ENCODE assay signal across 1 fruit fly cellular context in the genomic region with DNA sequence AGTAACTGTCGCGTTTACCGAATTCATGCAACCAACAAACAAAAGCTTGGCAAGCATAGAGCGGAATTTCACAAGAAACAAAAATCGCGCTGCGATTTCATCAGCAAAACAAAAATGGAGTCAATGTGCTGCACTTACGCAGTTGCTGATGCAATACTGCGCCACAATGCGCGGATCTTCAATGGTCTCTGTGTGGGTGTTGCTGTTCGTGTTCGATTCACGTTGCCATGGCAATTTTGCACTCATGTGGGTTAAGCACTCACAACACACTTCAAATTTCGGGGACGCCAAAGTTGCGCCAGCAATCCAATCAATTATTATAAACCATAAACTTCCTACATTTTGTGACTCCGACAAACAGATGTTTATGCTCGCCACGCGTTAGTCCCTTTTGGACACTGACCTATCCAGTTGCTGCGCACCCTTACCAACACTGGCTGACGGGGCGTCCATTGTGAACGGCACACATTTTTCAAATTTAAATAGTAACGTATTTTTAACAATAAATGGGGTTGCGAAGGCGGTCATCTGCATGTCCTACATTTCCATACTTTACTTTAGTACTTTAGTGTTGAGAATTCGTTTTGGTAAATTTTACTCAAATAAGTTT.
TF ChIP-seq lines count a peak whose summit lies in the region.

A gene (minus strand): TSS at position 374 of the 610 bp plus-strand sequence.

TF ChIP-seq in whole organism, embryonic, 481 proteins besides CTCF, POLR2A, EP300 and RAD21 (continued from another document and continues in another):
- TF ChIP-seq CG17385 (GFP tag; optimal IDR thresholded peaks at IDR 0.05; lab: Kevin White, UChicago) (peak; percentile 6), CG6175 (GFP tag; IDR thresholded peaks at IDR 0.05; lab: Robert Waterston, UW) (no peak), CkIIα-i1 (GFP tag; IDR thresholded peaks at IDR 0.05; lab: Robert Waterston, UW) (no peak), knrl (GFP tag; IDR thresholded peaks at IDR 0.05; lab: Robert Waterston, UW; ENCODE audit: partially characterized antibody) (no peak; the same call in 2 of the 3 replicates), CG11695 (GFP tag; IDR thresholded peaks at IDR 0.05; lab: Robert Waterston, UW) (no peak), tap (tag; optimal IDR thresholded peaks at IDR 0.05; lab: Kevin White, UChicago) (no peak), bcd (GFP tag; optimal IDR thresholded peaks at IDR 0.05; lab: Kevin White, UChicago) (peak; percentile 50), Xbp1 (GFP tag; optimal IDR thresholded peaks at IDR 0.05; lab: Kevin White, UChicago) (peak; percentile 50), BtbVII (GFP tag; optimal IDR thresholded peaks at IDR 0.05; lab: Kevin White, UChicago) (no peak), CG4360 (GFP tag; IDR thresholded peaks at IDR 0.05; lab: Robert Waterston, UW) (no peak), Rx (GFP tag; IDR thresholded peaks at IDR 0.05; lab: Robert Waterston, UW) (peak; percentile 5; the same call in 1 of the 2 replicates), mam (GFP tag; optimal IDR thresholded peaks at IDR 0.05; lab: Kevin White, UChicago) (peak; percentile 49), E2f1 (GFP tag; IDR thresholded peaks at IDR 0.05; lab: Robert Waterston, UW) (peak; percentile 39; the same call in 1 of the 2 replicates), CG4404 (GFP tag; IDR thresholded peaks at IDR 0.05; lab: Robert Waterston, UW) (no peak), CG18619 (GFP tag; optimal IDR thresholded peaks at IDR 0.05; lab: Kevin White, UChicago) (peak; percentile 25), CG12071 (GFP tag; optimal IDR thresholded peaks at IDR 0.05; lab: Kevin White, UChicago) (no peak), Hsf (GFP tag; optimal IDR thresholded peaks at IDR 0.05; lab: Kevin White, UChicago) (peak; percentile 37), YL-1 (GFP tag; optimal IDR thresholded peaks at IDR 0.05; lab: Kevin White, UChicago) (peak; percentile 49), tup (GFP tag; optimal IDR thresholded peaks at IDR 0.05; lab: Kevin White, UChicago) (no peak), CG2129 (GFP tag; IDR thresholded peaks at IDR 0.05; lab: Robert Waterston, UW; ENCODE audit: partially characterized antibody) (no peak), CG10565 (GFP tag; optimal IDR thresholded peaks at IDR 0.05; lab: Kevin White, UChicago) (no peak), Stat92E (GFP tag; optimal IDR thresholded peaks at IDR 0.05; lab: Kevin White, UChicago) (no peak), CG2120 (GFP tag; optimal IDR thresholded peaks at IDR 0.05; lab: Kevin White, UChicago) (peak; percentile 77), emc (GFP tag; optimal IDR thresholded peaks at IDR 0.05; lab: Kevin White, UChicago) (no peak), HHEX (GFP tag; optimal IDR thresholded peaks at IDR 0.05; lab: Kevin White, UChicago) (peak; percentile 55), tgo (GFP tag; IDR thresholded peaks at IDR 0.05; lab: Robert Waterston, UW) (0 out of 3 replicates have a peak, but pooled peaks have one; percentile 33), Oli (tag; optimal IDR thresholded peaks at IDR 0.05; lab: Kevin White, UChicago) (no peak), kay (GFP tag; optimal IDR thresholded peaks at IDR 0.05; lab: Kevin White, UChicago) (no peak), CG13287 (GFP tag; IDR thresholded peaks at IDR 0.05; lab: Robert Waterston, UW; ENCODE audit: partially characterized antibody) (peak; percentile 61), CG7271 (tag; optimal IDR thresholded peaks at IDR 0.05; lab: Kevin White, UChicago) (no peak), Max (GFP tag; optimal IDR thresholded peaks at IDR 0.05; lab: Kevin White, UChicago) (no peak), Ssrp (tag; optimal IDR thresholded peaks at IDR 0.05; lab: Kevin White, UChicago) (no peak), CG11456 (GFP tag; IDR thresholded peaks at IDR 0.05; lab: Robert Waterston, UW) (peak; percentile 70; the same call in 2 of the 3 replicates), NK7.1 (GFP tag; optimal IDR thresholded peaks at IDR 0.05; lab: Kevin White, UChicago) (no peak), CG15479 (GFP tag; optimal IDR thresholded peaks at IDR 0.05; lab: Kevin White, UChicago) (peak; percentile 68), CG6854 (GFP tag; optimal IDR thresholded peaks at IDR 0.05; lab: Kevin White, UChicago) (no peak), CG17612 (GFP tag; IDR thresholded peaks at IDR 0.05; lab: Robert Waterston, UW) (no peak), CG7357 (GFP tag; IDR thresholded peaks at IDR 0.05; lab: Robert Waterston, UW) (no peak), CG12942 (GFP tag; optimal IDR thresholded peaks at IDR 0.05; lab: Kevin White, UChicago) (peak; percentile 30), Meics (GFP tag; optimal IDR thresholded peaks at IDR 0.05; lab: Kevin White, UChicago) (peak; percentile 32), klu (GFP tag; IDR thresholded peaks at IDR 0.05; lab: Robert Waterston, UW) (no peak), org-1 (GFP tag; optimal IDR thresholded peaks at IDR 0.05; lab: Kevin White, UChicago) (no peak), ro (GFP tag; IDR thresholded peaks at IDR 0.05; lab: Robert Waterston, UW) (no peak), CG14441 (GFP tag; IDR thresholded peaks at IDR 0.05; lab: Robert Waterston, UW) (no peak; the same call in 1 of the 2 replicates), Hey (tag; optimal IDR thresholded peaks at IDR 0.05; lab: Kevin White, UChicago) (no peak), CG34376 (GFP tag; optimal IDR thresholded peaks at IDR 0.05; lab: Kevin White, UChicago) (peak; percentile 25), CG6272 (GFP tag; IDR thresholded peaks at IDR 0.05; lab: Robert Waterston, UW) (0 out of 2 replicates have a peak, but pooled peaks have one; percentile 18), ac (GFP tag; optimal IDR thresholded peaks at IDR 0.05; lab: Kevin White, UChicago) (no peak), Spps (tag; optimal IDR thresholded peaks at IDR 0.05; lab: Kevin White, UChicago) (no peak), Tbp (GFP tag; optimal IDR thresholded peaks at IDR 0.05; lab: Kevin White, UChicago) (no peak), CG4854 (GFP tag; optimal IDR thresholded peaks at IDR 0.05; lab: Kevin White, UChicago) (no peak), CG12391 (tag; optimal IDR thresholded peaks at IDR 0.05; lab: Kevin White, UChicago) (peak; percentile 24), Ravus (GFP tag; IDR thresholded peaks at IDR 0.05; lab: Robert Waterston, UW) (no peak), hb (GFP tag; IDR thresholded peaks at IDR 0.05; lab: Robert Waterston, UW; ENCODE audit: partially characterized antibody) (no peak), gem (tag; optimal IDR thresholded peaks at IDR 0.05; lab: Kevin White, UChicago) (no peak), NFAT (GFP tag; IDR thresholded peaks at IDR 0.05; lab: Robert Waterston, UW) (peak; percentile 65; the same call in 1 of the 2 replicates), fru (optimal IDR thresholded peaks at IDR 0.05; lab: Kevin White, UChicago) (no peak), B-H1 (GFP tag; IDR thresholded peaks at IDR 0.05; lab: Robert Waterston, UW) (no peak), Med (GFP tag; lab: Kevin White, UChicago) (peak; percentile 95), mirr (GFP tag; optimal IDR thresholded peaks at IDR 0.05; lab: Kevin White, UChicago) (peak; percentile 42), oc (tag; optimal IDR thresholded peaks at IDR 0.05; lab: Kevin White, UChicago) (no peak), HLH54F (GFP tag; optimal IDR thresholded peaks at IDR 0.05; lab: Kevin White, UChicago) (peak; percentile 71), phol (tag; optimal IDR thresholded peaks at IDR 0.05; lab: Kevin White, UChicago) (peak; percentile 84), CG15269 (tag; optimal IDR thresholded peaks at IDR 0.05; lab: Kevin White, UChicago) (peak; percentile 20), chm (GFP tag; IDR thresholded peaks at IDR 0.05; lab: Robert Waterston, UW) (no peak), CG32772 (GFP tag; IDR thresholded peaks at IDR 0.05; lab: Robert Waterston, UW) (no peak), Hr78 (GFP tag; optimal IDR thresholded peaks at IDR 0.05; lab: Kevin White, UChicago) (no peak), lov (optimal IDR thresholded peaks at IDR 0.05; lab: Kevin White, UChicago) (no peak), lov (GFP tag; IDR thresholded peaks at IDR 0.05; lab: Robert Waterston, UW) (peak; percentile 6; the same call in 1 of the 3 replicates), CG2678 (tag; optimal IDR thresholded peaks at IDR 0.05; lab: Kevin White, UChicago) (no peak), CG11723 (GFP tag; optimal IDR thresholded peaks at IDR 0.05; lab: Kevin White, UChicago) (no peak), slp2 (GFP tag; optimal IDR thresholded peaks at IDR 0.05; lab: Kevin White, UChicago) (peak; percentile 11), CG33557 (GFP tag; optimal IDR thresholded peaks at IDR 0.05; lab: Kevin White, UChicago) (no peak), CG3407 (GFP tag; optimal IDR thresholded peaks at IDR 0.05; lab: Kevin White, UChicago) (no peak), nau (GFP tag; optimal IDR thresholded peaks at IDR 0.05; lab: Kevin White, UChicago) (no peak), CG9932 (GFP tag; IDR thresholded peaks at IDR 0.05; lab: Robert Waterston, UW) (peak; percentile 78), NC2β (GFP tag; optimal IDR thresholded peaks at IDR 0.05; lab: Kevin White, UChicago) (no peak), CG10366 (GFP tag; IDR thresholded peaks at IDR 0.05; lab: Robert Waterston, UW) (0 out of 2 replicates have a peak, but pooled peaks have one; percentile 28), sisA (GFP tag; IDR thresholded peaks at IDR 0.05; lab: Robert Waterston, UW) (no peak), dysf (GFP tag; IDR thresholded peaks at IDR 0.05; lab: Robert Waterston, UW) (peak; percentile 29; the same call in 1 of the 3 replicates), amos (GFP tag; IDR thresholded peaks at IDR 0.05; lab: Robert Waterston, UW; ENCODE audit: partially characterized antibody) (peak; percentile 46; the same call in 1 of the 2 replicates), ranshi (GFP tag; IDR thresholded peaks at IDR 0.05; lab: Robert Waterston, UW) (no peak), zen (tag; optimal IDR thresholded peaks at IDR 0.05; lab: Kevin White, UChicago) (peak; percentile 20), Mad (GFP tag; optimal IDR thresholded peaks at IDR 0.05; lab: Kevin White, UChicago) (peak; percentile 57), unc-4 (GFP tag; IDR thresholded peaks at IDR 0.05; lab: Robert Waterston, UW; ENCODE audit: partially characterized antibody) (no peak; the same call in 1 of the 2 replicates), CG8290 (GFP tag; optimal IDR thresholded peaks at IDR 0.05; lab: Kevin White, UChicago) (no peak), CG8290 (tag; optimal IDR thresholded peaks at IDR 0.05; lab: Kevin White, UChicago) (peak in 1 of 2 experiments; percentile 89), ind (GFP tag; optimal IDR thresholded peaks at IDR 0.05; lab: Kevin White, UChicago) (peak; percentile 25), Fer2 (tag; optimal IDR thresholded peaks at IDR 0.05; lab: Kevin White, UChicago) (no peak), ato (GFP tag; IDR thresholded peaks at IDR 0.05; lab: Robert Waterston, UW; ENCODE audit: partially characterized antibody) (no peak), CG6689 (GFP tag; IDR thresholded peaks at IDR 0.05; lab: Robert Waterston, UW) (no peak), pb (GFP tag; optimal IDR thresholded peaks at IDR 0.05; lab: Kevin White, UChicago) (peak; percentile 8), nerfin-2 (GFP tag; IDR thresholded peaks at IDR 0.05; lab: Robert Waterston, UW; ENCODE audit: partially characterized antibody) (no peak), wek (GFP tag; optimal IDR thresholded peaks at IDR 0.05; lab: Kevin White, UChicago) (no peak), CG7786 (GFP tag; optimal IDR thresholded peaks at IDR 0.05; lab: Kevin White, UChicago) (peak; percentile 45), ems (GFP tag; optimal IDR thresholded peaks at IDR 0.05; lab: Kevin White, UChicago) (peak; percentile 31), tll (GFP tag; optimal IDR thresholded peaks at IDR 0.05; lab: Kevin White, UChicago) (peak; percentile 28 to 84), Side (GFP tag; optimal IDR thresholded peaks at IDR 0.05; lab: Kevin White, UChicago) (peak; percentile 43), CG3838 (GFP tag; optimal IDR thresholded peaks at IDR 0.05; lab: Kevin White, UChicago) (no peak), Mrtf (GFP tag; IDR thresholded peaks at IDR 0.05; lab: Robert Waterston, UW) (no peak), CG16863 (GFP tag; optimal IDR thresholded peaks at IDR 0.05; lab: Kevin White, UChicago) (no peak), scrt (GFP tag; optimal IDR thresholded peaks at IDR 0.05; lab: Kevin White, UChicago) (peak; percentile 18), CG4707 (GFP tag; optimal IDR thresholded peaks at IDR 0.05; lab: Kevin White, UChicago) (no peak), crol (GFP tag; IDR thresholded peaks at IDR 0.05; lab: Robert Waterston, UW) (no peak), trh (GFP tag; optimal IDR thresholded peaks at IDR 0.05; lab: Kevin White, UChicago) (no peak), Dek (tag; optimal IDR thresholded peaks at IDR 0.05; lab: Kevin White, UChicago) (no peak), Lim3 (GFP tag; IDR thresholded peaks at IDR 0.05; lab: Robert Waterston, UW) (no peak), CG8478 (optimal IDR thresholded peaks at IDR 0.05; lab: Kevin White, UChicago) (no peak), Fer1 (GFP tag; optimal IDR thresholded peaks at IDR 0.05; lab: Kevin White, UChicago) (no peak), Neu2 (GFP tag; optimal IDR thresholded peaks at IDR 0.05; lab: Kevin White, UChicago; ENCODE audit: borderline replicate concordance) (no peak), CG4730 (GFP tag; IDR thresholded peaks at IDR 0.05; lab: Robert Waterston, UW) (0 out of 2 replicates have a peak, but pooled peaks have one; percentile 17), dimm (GFP tag; IDR thresholded peaks at IDR 0.05; lab: Robert Waterston, UW) (no peak), psq (GFP tag; optimal IDR thresholded peaks at IDR 0.05; lab: Kevin White, UChicago) (no peak), CG31365 (tag; optimal IDR thresholded peaks at IDR 0.05; lab: Kevin White, UChicago) (no peak), H15 (GFP tag; IDR thresholded peaks at IDR 0.05; lab: Robert Waterston, UW) (peak; percentile 35; the same call in 1 of the 3 replicates), tin (GFP tag; optimal IDR thresholded peaks at IDR 0.05; lab: Kevin White, UChicago) (peak; percentile 50), Antp (GFP tag; optimal IDR thresholded peaks at IDR 0.05; lab: Kevin White, UChicago) (peak; percentile 53), Blimp-1 (GFP tag; optimal IDR thresholded peaks at IDR 0.05; lab: Kevin White, UChicago) (no peak), hkb (optimal IDR thresholded peaks at IDR 0.05; lab: Kevin White, UChicago) (no peak), hkb (GFP tag; IDR thresholded peaks at IDR 0.05; lab: Robert Waterston, UW) (no peak), gfzf (GFP tag; optimal IDR thresholded peaks at IDR 0.05; lab: Kevin White, UChicago) (peak; percentile 92), CG2712 (tag; optimal IDR thresholded peaks at IDR 0.05; lab: Kevin White, UChicago) (peak; percentile 100), sr (GFP tag; IDR thresholded peaks at IDR 0.05; lab: Robert Waterston, UW) (0 out of 3 replicates have a peak, but pooled peaks have one; percentile 7), CG18599 (GFP tag; optimal IDR thresholded peaks at IDR 0.05; lab: Kevin White, UChicago) (peak; percentile 52)
